Worm (Caenorhabditis elegans) whole organism, late embryonic: ENCODE measurements around the gene col-107.

Experiments used
- C08G9.2 ChIP-seq: sonication (generic microtip); optimal IDR thresholded peaks from 2 replicates; lab custom pipeline; 2016; ENCODE audit warnings: mild to moderate bottlenecking, missing genetic modification characterization, moderate library complexity, missing compliant biosample characterization
- F13H6.1 ChIP-seq: sonication (generic microtip); optimal IDR thresholded peaks from 2 replicates; lab custom pipeline; 2016; ENCODE audit warnings: missing genetic modification characterization, missing compliant biosample characterization
- K02D7.2 ChIP-seq: sonication (generic microtip); optimal IDR thresholded peaks from 2 replicates; lab custom pipeline; 2017; ENCODE audit warnings: mild to moderate bottlenecking, missing genetic modification characterization, missing compliant biosample characterization
- T23F11.4 ChIP-seq: fragments of 200-800 bp; sonication (Bioruptor generic); optimal IDR thresholded peaks from 2 replicates; lab custom pipeline; 2018; ENCODE audit warnings: mild to moderate bottlenecking, missing genetic modification characterization, missing compliant biosample characterization
- ahr-1 ChIP-seq: sonication (generic microtip); optimal IDR thresholded peaks from 2 replicates; lab custom pipeline; 2016; ENCODE audit warnings: missing genetic modification characterization, missing compliant biosample characterization
- ceh-14 ChIP-seq: sonication (generic microtip); optimal IDR thresholded peaks from 2 replicates; lab custom pipeline; 2016; ENCODE audit warnings: missing genotype, missing genetic modification characterization, missing compliant biosample characterization
- ceh-19 ChIP-seq: fragments of 200-800 bp; sonication (Bioruptor generic); optimal IDR thresholded peaks from 2 replicates; lab custom pipeline; 2018; ENCODE audit warnings: mild to moderate bottlenecking, missing genetic modification characterization, missing compliant biosample characterization
- ceh-22 ChIP-seq: sonication (generic microtip); optimal IDR thresholded peaks from 2 replicates; lab custom pipeline; 2017; ENCODE audit warnings: missing biosample characterization, missing genetic modification characterization
- ceh-30 ChIP-seq: fragments of 150-350 bp; optimal IDR thresholded peaks from 2 replicates; lab custom pipeline; 2014; ENCODE audit warnings: missing biosample characterization, missing genetic modification characterization
- ceh-34 ChIP-seq: sonication (generic microtip); optimal IDR thresholded peaks from 2 replicates; lab custom pipeline; 2016; ENCODE audit warnings: mild to moderate bottlenecking, missing genetic modification characterization, missing compliant biosample characterization
- ceh-6 ChIP-seq: fragments of 200-800 bp; sonication (Bioruptor generic); optimal IDR thresholded peaks from 2 replicates; lab custom pipeline; 2018; ENCODE audit warnings: mild to moderate bottlenecking, missing genetic modification characterization, missing compliant biosample characterization
- che-1 ChIP-seq: sonication (generic microtip); optimal IDR thresholded peaks from 2 replicates; lab custom pipeline; 2016; ENCODE audit warnings: mild to moderate bottlenecking, missing genetic modification characterization, missing compliant biosample characterization
- elt-4 ChIP-seq: sonication (generic microtip); optimal IDR thresholded peaks from 2 replicates; lab custom pipeline; 2016; ENCODE audit warnings: missing genetic modification characterization, missing compliant biosample characterization
- eyg-1 ChIP-seq: sonication (generic microtip); optimal IDR thresholded peaks from 2 replicates; lab custom pipeline; 2016; ENCODE audit warnings: missing genotype, missing genetic modification characterization, missing compliant biosample characterization
- fax-1 ChIP-seq: sonication (generic microtip); optimal IDR thresholded peaks from 2 replicates; lab custom pipeline; 2016; ENCODE audit warnings: missing genotype, missing genetic modification characterization, missing compliant biosample characterization
- fkh-6 ChIP-seq: sonication (generic microtip); optimal IDR thresholded peaks from 2 replicates; lab custom pipeline; 2016; ENCODE audit warnings: missing genetic modification characterization, missing compliant biosample characterization
- hlh-13 ChIP-seq: fragments of 200-800 bp; sonication (Bioruptor generic); optimal IDR thresholded peaks from 2 replicates; lab custom pipeline; 2018; ENCODE audit warnings: mild to moderate bottlenecking, missing genetic modification characterization, missing compliant biosample characterization
- madf-2 ChIP-seq: sonication (generic microtip); optimal IDR thresholded peaks from 2 replicates; lab custom pipeline; 2017; ENCODE audit warnings: missing genetic modification characterization, missing compliant biosample characterization
- nfya-1 ChIP-seq: sonication (generic microtip); optimal IDR thresholded peaks from 2 replicates; lab custom pipeline; 2017; ENCODE audit warnings: missing genetic modification characterization, mild to moderate bottlenecking, missing compliant biosample characterization, antibody characterized with exemption, moderate library complexity
- nhr-11 ChIP-seq: fragments of 150-350 bp; optimal IDR thresholded peaks from 2 replicates; lab custom pipeline; 2014; ENCODE audit warnings: missing biosample characterization, missing genetic modification characterization
- pax-1 ChIP-seq: fragments of 150-350 bp; optimal IDR thresholded peaks from 2 replicates; lab custom pipeline; 2014; ENCODE audit warnings: missing biosample characterization, missing genetic modification characterization
- pha-2 ChIP-seq: sonication (generic microtip); optimal IDR thresholded peaks from 2 replicates; lab custom pipeline; 2017; ENCODE audit warnings: mild to moderate bottlenecking, missing genetic modification characterization, missing compliant biosample characterization
- pqm-1 ChIP-seq: sonication (generic microtip); optimal IDR thresholded peaks from 2 replicates; lab custom pipeline; 2016; ENCODE audit warnings: missing genetic modification characterization, missing compliant biosample characterization
- pros-1 ChIP-seq: fragments of 150-350 bp; optimal IDR thresholded peaks from 2 replicates; lab custom pipeline; 2014; ENCODE audit warnings: missing biosample characterization, missing genetic modification reagents, missing genetic modification characterization
- ref-2 ChIP-seq: sonication (generic microtip); optimal IDR thresholded peaks from 2 replicates; lab custom pipeline; 2016; ENCODE audit warnings: missing genetic modification characterization, missing compliant biosample characterization
- rnt-1 ChIP-seq: sonication (generic microtip); optimal IDR thresholded peaks from 2 replicates; lab custom pipeline; 2016; ENCODE audit warnings: missing genetic modification characterization, missing compliant biosample characterization
- sox-4 ChIP-seq: sonication (generic microtip); optimal IDR thresholded peaks from 2 replicates; lab custom pipeline; 2017; ENCODE audit warnings: mild to moderate bottlenecking, missing genetic modification characterization, inconsistent platforms, missing compliant biosample characterization
- unc-55 ChIP-seq: sonication (generic microtip); optimal IDR thresholded peaks from 2 replicates; lab custom pipeline; 2017; ENCODE audit warnings: missing biosample characterization, missing genetic modification reagents, missing genetic modification characterization
- zip-5 ChIP-seq: sonication (generic microtip); optimal IDR thresholded peaks from 2 replicates; lab custom pipeline; 2016; ENCODE audit warnings: missing genetic modification characterization, missing compliant biosample characterization
- ztf-16 ChIP-seq: sonication (generic microtip); optimal IDR thresholded peaks from 2 replicates; lab custom pipeline; 2017; ENCODE audit warnings: missing genetic modification characterization, missing compliant biosample characterization

The col-107 gene

ce11 chrIV:1550578-1550977, 2.1 kb downstream of the col-107 start, which contains the start of gene tag-244:
tag-244 (plus strand) TSS chrIV:1550878.
- TF ChIP-seq K02D7.2 (no peak), C08G9.2 (tag; lab: Kevin White, UChicago) (no peak), pax-1 (no peak), fkh-6 (tag; lab: Kevin White, UChicago) (no peak), elt-4 (no peak)

DNA sequence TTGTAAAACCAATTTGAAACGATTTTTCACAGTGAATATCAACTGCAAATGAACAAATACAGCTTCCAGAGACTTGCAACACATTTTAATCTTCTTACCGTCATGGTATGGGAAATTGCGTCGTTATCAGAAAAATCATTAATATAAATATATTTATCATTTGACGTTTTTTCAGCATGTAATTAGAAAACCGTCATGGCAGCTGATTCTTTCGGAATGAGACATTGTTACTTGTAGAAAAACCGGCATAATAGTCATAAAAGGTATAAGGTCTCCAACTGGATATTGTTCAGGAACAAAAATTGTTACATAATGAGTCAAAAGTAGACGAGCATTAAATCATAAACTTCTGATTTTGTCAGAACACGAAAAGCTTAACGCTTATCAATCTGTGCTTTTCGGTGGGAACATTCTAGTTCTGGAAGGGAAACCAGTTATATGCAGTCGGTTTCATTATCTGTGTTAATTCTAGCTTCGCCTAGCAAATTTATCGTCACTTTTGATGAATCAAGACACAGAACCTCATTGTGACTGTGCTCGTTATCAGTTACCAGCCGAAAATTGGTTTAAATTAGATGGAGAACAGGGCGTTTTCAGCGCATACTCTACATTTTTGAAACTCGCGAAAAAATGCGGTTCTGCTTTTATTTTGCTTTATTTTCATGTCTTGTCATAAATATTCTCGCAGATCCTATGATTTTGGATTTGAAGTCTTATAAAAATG, 4.8 kb downstream of the col-107 start, which contains the start of gene C34H4.2:
TSS of gene C34H4.2 (plus strand) at position 558 of the 724 bp plus-strand sequence.
- TF ChIP-seq unc-55 (GFP tag; lab: Kevin White, UChicago), result no peak
- TF ChIP-seq hlh-13 (GFP tag; lab: Kevin White, UChicago), result no peak
- no peak for TF ChIP-seq nfya-1 (tag; lab: Kevin White, UChicago)
- no peak for TF ChIP-seq C08G9.2 (tag; lab: Kevin White, UChicago)
- no peak for TF ChIP-seq fax-1 (tag; lab: Kevin White, UChicago)
- TF ChIP-seq T23F11.4 (GFP tag; lab: Kevin White, UChicago), result no peak
- no peak for TF ChIP-seq rnt-1 (tag; lab: Kevin White, UChicago)
- TF ChIP-seq ceh-30, result no peak
- TF ChIP-seq, all 69 proteins: peak for 0

- no peak for TF ChIP-seq ztf-16
- TF ChIP-seq eyg-1 (tag; lab: Kevin White, UChicago), result no peak
- TF ChIP-seq zip-5 (tag; lab: Kevin White, UChicago), result no peak
- TF ChIP-seq C08G9.2 (tag; lab: Kevin White, UChicago), result no peak
- no peak for TF ChIP-seq che-1 (tag; lab: Kevin White, UChicago)
- no peak for TF ChIP-seq sox-4 (tag; lab: Kevin White, UChicago)
- TF ChIP-seq ref-2 (tag; lab: Kevin White, UChicago), result no peak
- no peak for TF ChIP-seq pha-2 (tag; lab: Kevin White, UChicago)
Measured at ce11 chrIV:1555021-1555720, 6.7 kb downstream of the col-107 start, which contains the start of gene C34H4.1. C34H4.1 (plus strand) TSS chrIV:1555579.

DNA sequence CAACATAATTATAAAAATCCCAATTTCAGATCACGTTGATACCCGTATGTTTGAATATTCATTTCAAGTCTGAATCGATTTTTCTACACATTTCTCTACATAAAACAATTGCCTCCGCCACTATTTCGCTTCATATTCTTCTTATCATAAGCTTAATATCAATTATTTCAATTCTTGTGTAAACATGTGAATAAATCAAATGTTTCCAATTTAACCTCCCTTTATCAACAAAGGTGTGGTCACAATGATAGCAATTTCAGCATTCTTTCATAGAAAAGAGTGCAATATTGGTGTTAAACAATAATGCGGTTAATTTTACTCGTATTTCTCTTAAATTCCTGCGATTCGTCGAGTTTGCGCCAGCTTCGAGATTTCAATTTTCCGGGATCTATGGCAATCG, 11.4 kb downstream of the col-107 start, which contains the start of gene Y41D4B.17:
TSS of gene Y41D4B.17 (plus strand) at position 174 of the 400 bp plus-strand sequence.
- TF ChIP-seq ceh-34 (tag; lab: Kevin White, UChicago), result no peak
- no peak for TF ChIP-seq ceh-19 (GFP tag; lab: Kevin White, UChicago)
- TF ChIP-seq ceh-6 (GFP tag; lab: Kevin White, UChicago), result no peak
- no peak for TF ChIP-seq ceh-22 (tag; lab: Kevin White, UChicago)
- no peak for TF ChIP-seq madf-2
- TF ChIP-seq nfya-1 (tag; lab: Kevin White, UChicago), result no peak
- no peak for TF ChIP-seq ceh-14 (tag; lab: Kevin White, UChicago)
- TF ChIP-seq sox-4 (tag; lab: Kevin White, UChicago), result no peak
- TF ChIP-seq ztf-16, result no peak
- no peak for TF ChIP-seq F13H6.1 (tag; lab: Kevin White, UChicago)
- TF ChIP-seq eyg-1 (tag; lab: Kevin White, UChicago), result no peak
- no peak for TF ChIP-seq K02D7.2
- no peak for TF ChIP-seq ceh-30

- TF ChIP-seq sox-4 (tag; lab: Kevin White, UChicago) (no peak), pqm-1 (tag; lab: Kevin White, UChicago) (no peak), nhr-11 (no peak), ahr-1 (tag; lab: Kevin White, UChicago) (no peak), eyg-1 (tag; lab: Kevin White, UChicago) (no peak), madf-2 (no peak), unc-55 (GFP tag; lab: Kevin White, UChicago) (no peak), pros-1 (tag; lab: Kevin White, UChicago) (no peak)
- TF ChIP-seq, all 69 proteins: peak for 0
Measured at ce11 chrIV:1561884-1562283, 13.4 kb downstream of the col-107 start, which contains the start of gene hpo-6. hpo-6 (plus strand) TSS chrIV:1562184.
